Worm (Caenorhabditis elegans) whole organism, late embryonic: ENCODE results near the gene ugt-19.

Experiments used
- ama-1 ChIP-seq: fragments of 150-350 bp; optimal IDR thresholded peaks from 2 replicates; lab custom pipeline; 2014
- ceh-6 ChIP-seq: fragments of 200-800 bp; sonication (Bioruptor generic); optimal IDR thresholded peaks from 2 replicates; lab custom pipeline; 2018; ENCODE audit warnings: mild to moderate bottlenecking, missing genetic modification characterization, missing compliant biosample characterization
- fkh-10 ChIP-seq: fragments of 150-350 bp; optimal IDR thresholded peaks from 2 replicates; lab custom pipeline; 2014; ENCODE audit warnings: missing biosample characterization, missing genetic modification reagents, missing genetic modification characterization
- gmeb-2 ChIP-seq: sonication (generic microtip); optimal IDR thresholded peaks from 2 replicates; lab custom pipeline; 2016; ENCODE audit warnings: missing genetic modification characterization, inconsistent platforms, missing compliant biosample characterization
- npax-4 ChIP-seq: sonication (generic microtip); optimal IDR thresholded peaks from 2 replicates; lab custom pipeline; 2016; ENCODE audit warnings: missing genetic modification characterization, missing compliant biosample characterization
- odd-2 ChIP-seq: sonication (generic microtip); optimal IDR thresholded peaks from 2 replicates; lab custom pipeline; 2017; ENCODE audit warnings: antibody characterized with exemption, mild to moderate bottlenecking, missing genetic modification characterization, missing compliant biosample characterization
- pax-1 ChIP-seq: fragments of 150-350 bp; optimal IDR thresholded peaks from 2 replicates; lab custom pipeline; 2014; ENCODE audit warnings: missing biosample characterization, missing genetic modification characterization
- pha-2 ChIP-seq: sonication (generic microtip); optimal IDR thresholded peaks from 2 replicates; lab custom pipeline; 2017; ENCODE audit warnings: mild to moderate bottlenecking, missing genetic modification characterization, missing compliant biosample characterization
- pqm-1 ChIP-seq: sonication (generic microtip); optimal IDR thresholded peaks from 2 replicates; lab custom pipeline; 2016; ENCODE audit warnings: missing genetic modification characterization, missing compliant biosample characterization

ce11 chrIV:6112291-6112690 lies 32.5 kb upstream of the ugt-19 start, which contains the start of gene M03D4.3:
- TF ChIP-seq pha-2 (tag; lab: Kevin White, UChicago) (no peak), ama-1 (lab: Kevin White, UChicago) (no peak), npax-4 (tag; lab: Kevin White, UChicago) (no peak), gmeb-2 (tag; lab: Kevin White, UChicago) (no peak), fkh-10 (GFP tag; lab: Kevin White, UChicago) (no peak), odd-2 (no peak), pqm-1 (tag; lab: Kevin White, UChicago) (no peak), pax-1 (tag; lab: Kevin White, UChicago) (no peak), ceh-6 (GFP tag; lab: Kevin White, UChicago) (no peak)
